Fruit fly (Drosophila melanogaster): ENCODE data around the gene CG3308.

CG3308 gene

DNA sequence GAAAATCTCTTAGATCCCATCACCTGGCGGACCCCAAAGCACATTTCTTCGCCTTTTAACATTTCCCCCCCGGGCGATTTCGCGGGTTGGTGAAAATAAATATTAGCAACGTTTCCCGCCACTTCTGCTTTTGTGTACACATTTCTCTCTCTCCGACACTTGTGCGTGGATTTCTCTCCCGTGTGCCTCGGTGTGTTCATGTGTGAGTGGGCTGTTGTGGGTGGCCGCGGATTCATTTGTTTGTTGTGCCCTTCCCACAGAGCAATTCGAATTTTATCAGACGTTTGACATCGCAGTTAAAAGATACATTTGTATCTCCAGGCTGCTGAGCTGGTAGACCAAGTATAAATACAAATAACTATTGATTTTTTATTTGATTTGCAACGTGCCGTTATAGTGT lies 49.4 kb downstream of the CG3308 start (continued):
- TF ChIP-seq CG15269 (tag; optimal IDR thresholded peaks at IDR 0.05) (peak; percentile 36), ci (GFP tag; IDR thresholded peaks at IDR 0.05) (peak; percentile 84), Atf3 (GFP tag; optimal IDR thresholded peaks at IDR 0.05) (no peak), slbo (GFP tag; IDR thresholded peaks at IDR 0.05) (no peak), rib (GFP tag; IDR thresholded peaks at IDR 0.05) (peak; percentile 67; the same call in 1 of the 2 replicates), CG13424 (tag; optimal IDR thresholded peaks at IDR 0.05) (peak; percentile 26), crol (GFP tag; IDR thresholded peaks at IDR 0.05) (0 out of 2 replicates have a peak, but pooled peaks have one; percentile 41), CG9932 (GFP tag; IDR thresholded peaks at IDR 0.05) (peak; percentile 38; the same call in 1 of the 2 replicates), CG17328 (GFP tag; IDR thresholded peaks at IDR 0.05) (no peak), hkb (optimal IDR thresholded peaks at IDR 0.05) (no peak), hkb (GFP tag; IDR thresholded peaks at IDR 0.05) (peak; percentile 66), CG2199 (GFP tag; IDR thresholded peaks at IDR 0.05) (no peak), CG7556 (GFP tag; optimal IDR thresholded peaks at IDR 0.05) (peak; percentile 21), CG14014 (GFP tag; IDR thresholded peaks at IDR 0.05) (0 out of 2 replicates have a peak, but pooled peaks have one; percentile 46)

DNA sequence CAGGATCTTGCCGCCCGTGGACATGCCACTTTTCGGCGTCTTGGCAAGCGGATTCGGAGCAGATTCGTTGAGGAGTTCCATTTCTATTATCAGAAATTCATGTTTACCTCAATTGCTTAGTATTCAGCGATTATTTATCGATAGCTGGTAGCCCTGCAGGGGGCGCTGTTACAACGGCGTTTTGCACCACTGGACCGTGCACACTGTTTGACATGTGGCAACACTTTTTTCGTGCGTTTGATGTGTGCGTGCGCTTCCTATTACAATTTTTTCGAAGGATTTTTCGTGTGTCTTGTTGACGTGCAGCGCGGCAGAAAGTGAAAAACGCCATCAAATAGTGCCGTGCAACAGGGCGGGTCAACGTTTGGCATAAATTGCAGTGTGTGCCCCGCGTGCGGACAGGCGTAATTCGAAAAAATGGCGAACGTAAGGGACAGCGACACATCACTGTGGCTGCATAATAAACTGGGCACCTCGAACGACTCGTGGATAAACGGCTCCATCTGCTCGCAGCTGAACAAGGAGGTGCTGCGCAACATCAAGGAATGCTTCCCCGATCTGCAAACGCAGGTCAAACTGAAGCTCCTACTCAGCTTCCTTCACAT lies 50.1 kb downstream of the CG3308 start, which contains the start of the genes CG3337 and Nelf-A:
TSS of gene CG3337 (minus strand) at position 132 of the 605 bp plus-strand sequence.
TSS of gene Nelf-A (plus strand) at position 252 of the 605 bp plus-strand sequence.
- TF ChIP-seq ara (GFP tag; IDR thresholded peaks at IDR 0.05) = peak; percentile 47; the same call in 1 of the 2 replicates
- peak; percentile 79 to 87 for TF ChIP-seq dpn (GFP tag; optimal IDR thresholded peaks at IDR 0.05)
- peak; percentile 32 for TF ChIP-seq schlank (tag; optimal IDR thresholded peaks at IDR 0.05)
- peak; percentile 32 for TF ChIP-seq CG18764 (GFP tag; optimal IDR thresholded peaks at IDR 0.05)
- peak; percentile 24 for TF ChIP-seq gcm (GFP tag; optimal IDR thresholded peaks at IDR 0.05)
- peak; percentile 73 for TF ChIP-seq CG3163 (GFP tag; optimal IDR thresholded peaks at IDR 0.05)
- peak; percentile 57 for TF ChIP-seq CG14441 (GFP tag; IDR thresholded peaks at IDR 0.05)
- TF ChIP-seq knrl (GFP tag; IDR thresholded peaks at IDR 0.05; ENCODE audit: partially characterized antibody) = peak; percentile 83
- no peak for TF ChIP-seq CkIIα-i1 (GFP tag; IDR thresholded peaks at IDR 0.05)
- peak; percentile 91 for TF ChIP-seq CG34422 (GFP tag; IDR thresholded peaks at IDR 0.05)
- no peak for TF ChIP-seq cwo (GFP tag; optimal IDR thresholded peaks at IDR 0.05)
- TF ChIP-seq CG15696 (tag; optimal IDR thresholded peaks at IDR 0.05) = peak; percentile 14
- no peak for TF ChIP-seq esg (GFP tag; conservative IDR thresholded peaks at IDR 0.05)
- TF ChIP-seq CG12299 (tag; optimal IDR thresholded peaks at IDR 0.05) = no peak
- no peak for TF ChIP-seq wor (GFP tag; IDR thresholded peaks at IDR 0.05)
- no peak for TF ChIP-seq Oaz (GFP tag; IDR thresholded peaks at IDR 0.05)
- TF ChIP-seq MBD-R2 (GFP tag; IDR thresholded peaks at IDR 0.05) = peak; percentile 98
- no peak for TF ChIP-seq CG3407 (GFP tag; optimal IDR thresholded peaks at IDR 0.05)
- TF ChIP-seq D (optimal IDR thresholded peaks at IDR 0.05) = no peak
- TF ChIP-seq D (GFP tag; optimal IDR thresholded peaks at IDR 0.05) = peak; percentile 14
- TF ChIP-seq Sry-β (GFP tag; optimal IDR thresholded peaks at IDR 0.05) = no peak
- TF ChIP-seq CG12236 (GFP tag; optimal IDR thresholded peaks at IDR 0.05) = peak; percentile 8
- peak; percentile 76 for TF ChIP-seq Hsf (GFP tag; optimal IDR thresholded peaks at IDR 0.05)
- peak; percentile 78 for TF ChIP-seq Elba2 (GFP tag; optimal IDR thresholded peaks at IDR 0.05)
- peak; percentile 50 for TF ChIP-seq Hr3 (GFP tag; optimal IDR thresholded peaks at IDR 0.05)
- TF ChIP-seq CG34376 (GFP tag; optimal IDR thresholded peaks at IDR 0.05) = peak; percentile 61
- TF ChIP-seq CG4820 (GFP tag; optimal IDR thresholded peaks at IDR 0.05) = peak; percentile 59
- TF ChIP-seq ase (GFP tag; IDR thresholded peaks at IDR 0.05) = 0 out of 3 replicates have a peak, but pooled peaks have one; percentile 32
- TF ChIP-seq gsb (GFP tag; IDR thresholded peaks at IDR 0.05) = no peak
- TF ChIP-seq CG13775 (GFP tag; optimal IDR thresholded peaks at IDR 0.05) = peak; percentile 36
- no peak for TF ChIP-seq CG10274 (GFP tag; optimal IDR thresholded peaks at IDR 0.05)
- no peak for TF ChIP-seq D19B (GFP tag; optimal IDR thresholded peaks at IDR 0.05)
- no peak for TF ChIP-seq ham (GFP tag; IDR thresholded peaks at IDR 0.05)
- TF ChIP-seq HLH3B (GFP tag; IDR thresholded peaks at IDR 0.05) = peak; percentile 37
- no peak for TF ChIP-seq eve (GFP tag; optimal IDR thresholded peaks at IDR 0.05)
- TF ChIP-seq sob (GFP tag; IDR thresholded peaks at IDR 0.05) = peak; percentile 88
- TF ChIP-seq gce (GFP tag; IDR thresholded peaks at IDR 0.05) = no peak
- no peak for TF ChIP-seq Hmx (GFP tag; optimal IDR thresholded peaks at IDR 0.05)
